Worm (Caenorhabditis elegans): ENCODE data around the gene B0034.7.

Gene B0034.7

DNA sequence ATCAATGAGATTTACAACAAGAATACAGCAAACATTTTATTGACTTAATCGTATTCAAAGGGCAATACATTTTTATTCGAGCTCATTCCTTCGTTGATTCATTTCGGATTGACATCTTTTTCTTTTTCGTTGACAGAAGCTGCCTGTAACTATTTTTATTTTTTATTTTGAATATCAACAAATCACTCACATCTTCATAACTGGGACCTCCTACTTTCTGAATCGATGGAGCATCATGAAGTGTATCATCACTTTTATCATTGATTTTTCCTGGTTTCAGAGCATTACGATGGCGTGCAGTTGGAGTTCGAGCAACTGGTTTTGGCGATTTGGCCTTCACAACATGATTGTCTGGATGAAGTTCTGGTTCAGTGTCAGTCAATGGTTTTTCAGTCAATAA is 6.6 kb downstream of the B0034.7 start, which contains the start of gene B0034.1:
TSS of gene B0034.1 (plus strand) at position 301 of the 400 bp plus-strand sequence.
- TF ChIP-seq elt-3 (tag; optimal IDR thresholded peaks at IDR 0.05) (no peak), dmd-4 (tag; optimal IDR thresholded peaks at IDR 0.05) (no peak), unc-39 (tag; optimal IDR thresholded peaks at IDR 0.05) (no peak), Y55F3AM.14 (GFP tag; optimal IDR thresholded peaks at IDR 0.05) (no peak), ceh-16 (tag; optimal IDR thresholded peaks at IDR 0.05) (no peak), ztf-4 (tag; optimal IDR thresholded peaks at IDR 0.05) (no peak), ama-1 (optimal IDR thresholded peaks at IDR 0.05) (no peak)

DNA sequence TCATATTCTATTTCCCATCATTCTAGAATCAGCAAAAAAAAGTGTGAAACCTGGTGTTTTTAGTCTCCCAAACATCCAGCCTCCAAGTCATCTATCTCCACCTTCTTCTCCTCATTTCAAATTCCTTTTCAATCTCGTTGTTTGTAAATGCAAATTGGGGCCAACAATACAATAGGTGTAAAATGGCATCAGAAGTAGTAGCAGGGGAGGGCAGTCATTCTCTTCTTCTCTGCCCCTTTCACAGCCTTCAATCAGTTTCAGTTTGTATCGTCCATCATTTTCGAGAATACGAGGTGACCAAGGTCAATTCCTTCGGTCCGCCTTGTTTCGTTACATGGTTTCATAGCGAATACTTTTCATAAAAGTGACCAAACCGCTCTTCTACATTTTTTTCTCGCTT is 7.9 kb downstream of the B0034.7 start, which contains the start of gene B0034.4:
TSS of gene B0034.4 (minus strand) at position 229 of the 400 bp plus-strand sequence.
- TF ChIP-seq nhr-77 (tag; optimal IDR thresholded peaks at IDR 0.05) (no peak), mdl-1 (tag; optimal IDR thresholded peaks at IDR 0.05) (no peak), snpc-4 (tag; optimal IDR thresholded peaks at IDR 0.05) (no peak), nhr-25 (tag; optimal IDR thresholded peaks at IDR 0.05) (peak; percentile 4), nhr-23 (tag; optimal IDR thresholded peaks at IDR 0.05) (no peak)

DNA sequence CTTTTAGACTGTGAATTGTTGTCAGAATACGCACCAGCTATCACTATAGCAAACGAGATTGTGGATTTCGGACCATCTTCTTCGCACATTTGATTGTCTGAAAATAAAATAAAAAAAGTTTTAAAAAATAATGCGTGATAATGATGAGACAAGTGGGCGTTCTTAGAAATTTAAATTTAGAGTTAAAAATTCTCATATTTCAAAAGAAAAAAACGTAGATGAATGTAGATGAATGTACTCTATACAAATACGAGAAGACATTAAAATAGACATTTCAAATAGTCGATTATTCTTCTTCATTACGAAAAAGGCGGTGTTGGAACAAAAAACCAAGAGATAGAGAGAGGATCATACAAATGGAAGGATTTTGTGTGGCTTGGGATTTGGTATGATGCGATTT is 13.5 kb downstream of the B0034.7 start, which contains the start of gene B0034.5:
TSS of gene B0034.5 (minus strand) at position 101 of the 400 bp plus-strand sequence.
- TF ChIP-seq lin-13 (GFP tag; optimal IDR thresholded peaks at IDR 0.05) (no peak), skn-1 (tag; optimal IDR thresholded peaks at IDR 0.05) (no peak), ceh-82 (tag; optimal IDR thresholded peaks at IDR 0.05) (no peak), lin-11 (tag; optimal IDR thresholded peaks at IDR 0.05) (no peak), peb-1 (tag; optimal IDR thresholded peaks at IDR 0.05) (no peak), ZK546.5 (tag; optimal IDR thresholded peaks at IDR 0.05) (no peak), R02D3.7 (tag; optimal IDR thresholded peaks at IDR 0.05) (no peak), snpc-4 (tag; optimal IDR thresholded peaks at IDR 0.05) (no peak), nhr-77 (tag; optimal IDR thresholded peaks at IDR 0.05) (no peak), sem-4 (tag; optimal IDR thresholded peaks at IDR 0.05) (no peak), nhr-25 (tag; optimal IDR thresholded peaks at IDR 0.05) (no peak), ceh-16 (tag; optimal IDR thresholded peaks at IDR 0.05) (no peak), blmp-1 (tag; optimal IDR thresholded peaks at IDR 0.05; ENCODE audit: insufficient read depth) (no peak), crh-2 (tag; optimal IDR thresholded peaks at IDR 0.05) (no peak), unc-55 (GFP tag; optimal IDR thresholded peaks at IDR 0.05) (no peak)

DNA sequence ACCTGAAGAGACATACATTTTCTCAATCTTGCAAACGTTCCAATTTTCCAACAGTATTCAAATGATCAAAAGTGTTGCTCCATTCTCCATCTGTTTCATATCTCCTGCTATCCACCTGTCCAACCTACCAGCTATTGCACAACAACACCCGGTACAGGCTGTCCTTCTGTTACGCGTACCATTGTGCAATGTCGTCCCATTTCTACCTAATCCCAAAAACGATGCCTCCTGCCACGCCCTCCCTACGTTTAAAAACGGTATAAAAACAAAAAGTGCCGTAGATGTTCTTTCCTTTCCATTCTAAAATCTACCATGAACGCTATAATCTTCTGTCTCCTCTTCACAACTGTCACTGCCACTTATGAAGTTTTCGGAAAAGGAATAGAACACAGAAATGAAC is 26.8 kb downstream of the B0034.7 start, which contains the start of gene ins-2:
TSS of gene ins-2 (plus strand) at position 301 of the 400 bp plus-strand sequence.
- TF ChIP-seq lin-39 (tag; optimal IDR thresholded peaks at IDR 0.05) (no peak), blmp-1 (tag; optimal IDR thresholded peaks at IDR 0.05; ENCODE audit: insufficient read depth) (no peak), R02D3.7 (tag; optimal IDR thresholded peaks at IDR 0.05) (no peak), mdl-1 (tag; optimal IDR thresholded peaks at IDR 0.05) (no peak), peb-1 (tag; optimal IDR thresholded peaks at IDR 0.05) (no peak), skn-1 (tag; optimal IDR thresholded peaks at IDR 0.05) (no peak), crh-2 (tag; optimal IDR thresholded peaks at IDR 0.05) (no peak), sem-4 (tag; optimal IDR thresholded peaks at IDR 0.05) (no peak), nhr-25 (tag; optimal IDR thresholded peaks at IDR 0.05) (no peak), nhr-77 (tag; optimal IDR thresholded peaks at IDR 0.05) (no peak), snpc-4 (tag; optimal IDR thresholded peaks at IDR 0.05) (no peak), nhr-10 (tag; optimal IDR thresholded peaks at IDR 0.05) (no peak), unc-39 (tag; optimal IDR thresholded peaks at IDR 0.05) (no peak), mab-5 (tag; optimal IDR thresholded peaks at IDR 0.05) (no peak), aly-2 (tag; optimal IDR thresholded peaks at IDR 0.05) (no peak), Y55F3AM.14 (GFP tag; optimal IDR thresholded peaks at IDR 0.05) (no peak), nhr-237 (tag; optimal IDR thresholded peaks at IDR 0.05) (no peak), ceh-16 (tag; optimal IDR thresholded peaks at IDR 0.05) (no peak), lsy-2 (tag; optimal IDR thresholded peaks at IDR 0.05) (no peak)

DNA sequence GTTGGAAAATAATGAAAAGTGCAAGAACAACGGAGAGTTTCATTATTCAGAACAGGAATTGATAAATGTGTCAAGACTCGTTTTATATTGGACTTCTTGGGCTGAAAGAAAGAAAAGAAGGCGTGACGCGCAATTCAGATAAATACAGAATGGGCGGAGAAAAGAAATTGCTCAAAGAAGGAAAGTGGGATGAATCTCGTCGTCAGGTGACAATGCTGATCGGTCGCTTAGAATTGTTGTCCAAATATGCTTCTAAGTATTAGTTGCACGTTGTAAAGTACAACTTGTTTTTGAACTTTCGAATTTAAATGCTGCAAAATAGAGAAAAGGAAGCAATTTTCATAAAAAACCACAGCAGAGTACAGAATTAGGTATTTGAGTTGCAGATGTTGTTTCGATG is 29.3 kb downstream of the B0034.7 start, which contains the start of gene ins-3:
TSS of gene ins-3 (minus strand) at position 101 of the 400 bp plus-strand sequence.
- TF ChIP-seq ztf-1 (GFP tag; conservative IDR thresholded peaks at IDR 0.05): no peak
- TF ChIP-seq nhr-10 (tag; optimal IDR thresholded peaks at IDR 0.05): no peak

DNA sequence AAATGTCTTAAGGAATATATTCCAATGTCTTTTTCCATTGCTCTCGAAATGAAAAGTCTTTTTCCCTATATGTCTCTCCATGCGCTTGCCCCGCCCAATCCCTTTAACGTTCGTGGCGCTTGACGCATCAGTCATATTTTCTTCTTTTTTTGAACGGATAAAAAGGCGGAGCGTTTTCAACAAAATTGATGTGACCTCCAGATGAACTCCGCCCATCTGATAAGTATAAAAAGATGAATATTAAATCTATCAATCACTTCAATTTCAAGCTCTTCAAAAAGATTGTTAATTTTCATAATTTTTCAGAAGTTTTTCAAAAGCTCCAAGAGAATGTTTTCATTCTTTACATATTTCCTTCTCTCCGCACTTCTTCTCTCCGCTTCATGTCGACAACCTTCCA is 34.6 kb downstream of the B0034.7 start, which contains the start of gene ins-4:
TSS of gene ins-4 (plus strand) at position 301 of the 400 bp plus-strand sequence.
- TF ChIP-seq snpc-4 (tag; optimal IDR thresholded peaks at IDR 0.05): no peak
- no peak for TF ChIP-seq lin-39 (tag; optimal IDR thresholded peaks at IDR 0.05)
- TF ChIP-seq skn-1 (tag; optimal IDR thresholded peaks at IDR 0.05): no peak
- no peak for TF ChIP-seq unc-55 (GFP tag; optimal IDR thresholded peaks at IDR 0.05)
- no peak for TF ChIP-seq fos-1 (tag; optimal IDR thresholded peaks at IDR 0.05)
- TF ChIP-seq mdl-1 (tag; optimal IDR thresholded peaks at IDR 0.05): no peak
- TF ChIP-seq nhr-129 (tag; optimal IDR thresholded peaks at IDR 0.05): no peak
- TF ChIP-seq ceh-82 (tag; optimal IDR thresholded peaks at IDR 0.05): no peak
- no peak for TF ChIP-seq ztf-4 (tag; optimal IDR thresholded peaks at IDR 0.05)
- no peak for TF ChIP-seq sem-4 (tag; optimal IDR thresholded peaks at IDR 0.05)
- TF ChIP-seq alr-1 (tag; optimal IDR thresholded peaks at IDR 0.05): no peak
- TF ChIP-seq nhr-10 (tag; optimal IDR thresholded peaks at IDR 0.05): no peak
- TF ChIP-seq mbf-1 (tag; optimal IDR thresholded peaks at IDR 0.05): no peak
- TF ChIP-seq elt-1 (tag; optimal IDR thresholded peaks at IDR 0.05): no peak
- TF ChIP-seq peb-1 (tag; optimal IDR thresholded peaks at IDR 0.05): no peak
